Worm (Caenorhabditis elegans): ENCODE data around the gene gln-6.

gln-6 gene

ce11 chrIV:9766250-9766649 lies 25.5 kb upstream of the gln-6 start, which contains the start of gene ssp-36:
Gene ssp-36 (minus strand): TSS chrIV:9766350.
- TF ChIP-seq ztf-29 (GFP tag; IDR thresholded peaks at IDR 0.05), result no peak
- no peak for TF ChIP-seq klf-2 (GFP tag; conservative IDR thresholded peaks at IDR 0.05)
- TF ChIP-seq ztf-23 (GFP tag; IDR thresholded peaks at IDR 0.05), result no peak
- TF ChIP-seq ref-1 (GFP tag; conservative IDR thresholded peaks at IDR 0.05), result no peak
- TF ChIP-seq med-1 (GFP tag; optimal IDR thresholded peaks at IDR 0.05; ENCODE audit: insufficient read depth), result no peak
- no peak for TF ChIP-seq flt-1 (GFP tag; IDR thresholded peaks at IDR 0.05)
- TF ChIP-seq T22C8.4 (GFP tag; IDR thresholded peaks at IDR 0.05), result no peak
- no peak for TF ChIP-seq tab-1 (GFP tag; IDR thresholded peaks at IDR 0.05)
- no peak for TF ChIP-seq cog-1 (tag; optimal IDR thresholded peaks at IDR 0.05)

- TF ChIP-seq T22C8.4 (GFP tag; IDR thresholded peaks at IDR 0.05), result no peak
- no peak for TF ChIP-seq ztf-29 (GFP tag; IDR thresholded peaks at IDR 0.05)
- TF ChIP-seq tab-1 (GFP tag; IDR thresholded peaks at IDR 0.05), result no peak
- TF ChIP-seq cog-1 (tag; optimal IDR thresholded peaks at IDR 0.05), result no peak
- TF ChIP-seq ztf-23 (GFP tag; IDR thresholded peaks at IDR 0.05), result no peak
- no peak for TF ChIP-seq klf-2 (GFP tag; conservative IDR thresholded peaks at IDR 0.05)
- no peak for TF ChIP-seq ref-1 (GFP tag; conservative IDR thresholded peaks at IDR 0.05)
- no peak for TF ChIP-seq flt-1 (GFP tag; IDR thresholded peaks at IDR 0.05)
- no peak for TF ChIP-seq med-1 (GFP tag; optimal IDR thresholded peaks at IDR 0.05; ENCODE audit: insufficient read depth)
Observed at ce11 chrIV:9762667-9763173, 22.0 kb upstream of the gln-6 start.

- TF ChIP-seq klf-2 (GFP tag; conservative IDR thresholded peaks at IDR 0.05), result no peak
- TF ChIP-seq cog-1 (tag; optimal IDR thresholded peaks at IDR 0.05), result no peak
- no peak for TF ChIP-seq flt-1 (GFP tag; IDR thresholded peaks at IDR 0.05)
- no peak for TF ChIP-seq tab-1 (GFP tag; IDR thresholded peaks at IDR 0.05)
- TF ChIP-seq ref-1 (GFP tag; conservative IDR thresholded peaks at IDR 0.05), result no peak
- TF ChIP-seq med-1 (GFP tag; optimal IDR thresholded peaks at IDR 0.05; ENCODE audit: insufficient read depth), result no peak
- no peak for TF ChIP-seq ztf-29 (GFP tag; IDR thresholded peaks at IDR 0.05)
Observed at ce11 chrIV:9761751-9762150, 21.1 kb upstream of the gln-6 start.

- TF ChIP-seq ref-1 (GFP tag; conservative IDR thresholded peaks at IDR 0.05) (no peak), cog-1 (tag; optimal IDR thresholded peaks at IDR 0.05) (no peak), T22C8.4 (GFP tag; IDR thresholded peaks at IDR 0.05) (no peak), tab-1 (GFP tag; IDR thresholded peaks at IDR 0.05) (no peak), med-1 (GFP tag; optimal IDR thresholded peaks at IDR 0.05; ENCODE audit: insufficient read depth) (no peak), ztf-23 (GFP tag; IDR thresholded peaks at IDR 0.05) (no peak), flt-1 (GFP tag; IDR thresholded peaks at IDR 0.05) (no peak), ztf-29 (GFP tag; IDR thresholded peaks at IDR 0.05) (no peak), klf-2 (GFP tag; conservative IDR thresholded peaks at IDR 0.05) (no peak)
Observed at ce11 chrIV:9757425-9757740, 16.7 kb upstream of the gln-6 start, which contains the start of gene nhr-97. Gene nhr-97 (plus strand): TSS chrIV:9757641.

ce11 chrIV:9756647-9757424 lies 16.1 kb upstream of the gln-6 start:
- no peak for TF ChIP-seq flt-1 (GFP tag; IDR thresholded peaks at IDR 0.05)
- no peak for TF ChIP-seq tab-1 (GFP tag; IDR thresholded peaks at IDR 0.05)
- TF ChIP-seq ref-1 (GFP tag; conservative IDR thresholded peaks at IDR 0.05), result no peak
- TF ChIP-seq ztf-23 (GFP tag; IDR thresholded peaks at IDR 0.05), result no peak
- no peak for TF ChIP-seq T22C8.4 (GFP tag; IDR thresholded peaks at IDR 0.05)
- no peak for TF ChIP-seq med-1 (GFP tag; optimal IDR thresholded peaks at IDR 0.05; ENCODE audit: insufficient read depth)
- TF ChIP-seq ztf-29 (GFP tag; IDR thresholded peaks at IDR 0.05), result no peak
- TF ChIP-seq cog-1 (tag; optimal IDR thresholded peaks at IDR 0.05), result no peak

- no peak for TF ChIP-seq T22C8.4 (GFP tag; IDR thresholded peaks at IDR 0.05)
- no peak for TF ChIP-seq cog-1 (tag; optimal IDR thresholded peaks at IDR 0.05)
- TF ChIP-seq flt-1 (GFP tag; IDR thresholded peaks at IDR 0.05), result no peak
- no peak for TF ChIP-seq ztf-23 (GFP tag; IDR thresholded peaks at IDR 0.05)
- no peak for TF ChIP-seq tab-1 (GFP tag; IDR thresholded peaks at IDR 0.05)
- no peak for TF ChIP-seq med-1 (GFP tag; optimal IDR thresholded peaks at IDR 0.05; ENCODE audit: insufficient read depth)
- TF ChIP-seq ref-1 (GFP tag; conservative IDR thresholded peaks at IDR 0.05), result no peak
Observed at ce11 chrIV:9755713-9756112, 15.0 kb upstream of the gln-6 start.

- TF ChIP-seq tab-1 (GFP tag; IDR thresholded peaks at IDR 0.05), result no peak
- no peak for TF ChIP-seq T22C8.4 (GFP tag; IDR thresholded peaks at IDR 0.05)
Observed at ce11 chrIV:9748342-9748741, 7.6 kb upstream of the gln-6 start, which contains the start of gene C28D4.8. Gene C28D4.8 (minus strand): TSS chrIV:9748442.

ce11 chrIV:9746762-9747161 lies 6.1 kb upstream of the gln-6 start, which contains the start of gene C28D4.5:
Gene C28D4.5 (minus strand): TSS chrIV:9746862.
- TF ChIP-seq tab-1 (GFP tag; IDR thresholded peaks at IDR 0.05) (no peak), flt-1 (GFP tag; IDR thresholded peaks at IDR 0.05) (no peak), cog-1 (tag; optimal IDR thresholded peaks at IDR 0.05) (no peak), ztf-29 (GFP tag; IDR thresholded peaks at IDR 0.05) (no peak), ztf-23 (GFP tag; IDR thresholded peaks at IDR 0.05) (no peak), med-1 (GFP tag; optimal IDR thresholded peaks at IDR 0.05; ENCODE audit: insufficient read depth) (no peak), klf-2 (GFP tag; conservative IDR thresholded peaks at IDR 0.05) (no peak), T22C8.4 (GFP tag; IDR thresholded peaks at IDR 0.05) (no peak), ref-1 (GFP tag; conservative IDR thresholded peaks at IDR 0.05) (no peak)

ce11 chrIV:9744905-9745304 lies 4.2 kb upstream of the gln-6 start, which contains the start of gene C28D4.4:
Gene C28D4.4 (minus strand): TSS chrIV:9745005.
- TF ChIP-seq med-1 (GFP tag; optimal IDR thresholded peaks at IDR 0.05; ENCODE audit: insufficient read depth) (no peak), klf-2 (GFP tag; conservative IDR thresholded peaks at IDR 0.05) (no peak), T22C8.4 (GFP tag; IDR thresholded peaks at IDR 0.05) (no peak), cog-1 (tag; optimal IDR thresholded peaks at IDR 0.05) (no peak), tab-1 (GFP tag; IDR thresholded peaks at IDR 0.05) (no peak), ztf-23 (GFP tag; IDR thresholded peaks at IDR 0.05) (no peak), ztf-29 (GFP tag; IDR thresholded peaks at IDR 0.05) (no peak), ref-1 (GFP tag; conservative IDR thresholded peaks at IDR 0.05) (no peak), flt-1 (GFP tag; IDR thresholded peaks at IDR 0.05) (no peak)
